Fruit fly (Drosophila melanogaster) whole organism, larva: Measurements from ENCODE around the gene Fkbp59.
A peak's percentile ranks its signal among the peaks of the same experiment; 100 is the strongest.

ENCODE experiments used
- noc ChIP-seq: fragments of 200-800 bp; sonication (Bioruptor generic); optimal IDR thresholded peaks from 3 replicates; lab custom pipeline; 2019; ENCODE audit warnings: missing biosample characterization, mild to moderate bottlenecking, missing genetic modification characterization, moderate library complexity

Gene Fkbp59

DNA sequence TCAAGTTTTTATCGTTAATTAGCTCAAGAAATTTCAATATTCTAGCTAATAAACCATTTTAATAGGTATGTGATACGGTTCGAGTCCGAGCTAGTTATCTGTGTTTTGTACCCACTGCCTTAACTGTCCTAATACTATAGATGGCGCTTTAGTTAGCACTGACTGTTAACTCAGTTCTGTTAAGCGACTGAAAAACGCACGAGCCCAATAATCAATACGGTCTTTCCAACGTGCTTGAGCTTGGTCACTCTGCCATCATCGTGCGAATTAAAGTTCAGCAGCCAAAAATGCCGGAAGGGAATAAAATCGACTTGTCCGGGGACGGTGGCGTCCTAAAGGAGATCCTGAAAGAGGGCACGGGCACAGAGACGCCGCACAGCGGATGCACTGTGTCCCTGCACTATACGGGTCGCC lies at the start of gene Fkbp59:
Gene Fkbp59, plus strand, starts transcription at position 150 of the 414 bp plus-strand sequence.
- TF ChIP-seq noc (tag; lab: Kevin White, UChicago), result no peak

DNA sequence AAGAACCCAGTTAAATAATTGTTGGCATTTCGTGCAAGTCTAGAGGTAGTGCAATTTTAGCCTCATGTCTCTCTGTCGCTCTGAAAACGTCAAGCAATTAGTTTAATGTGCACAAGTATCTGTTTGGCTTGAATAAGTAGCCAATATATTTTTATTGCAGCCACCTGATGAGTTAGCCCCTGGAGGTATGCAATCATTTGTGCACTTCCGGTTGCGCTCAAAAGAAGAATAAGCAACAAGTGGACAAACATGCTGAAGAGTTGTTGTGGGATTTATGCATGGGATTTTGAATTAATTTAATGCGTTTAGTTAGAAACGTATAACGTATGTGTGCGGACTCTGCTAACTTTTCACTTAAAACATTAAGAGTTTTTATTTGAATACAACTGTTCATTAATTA lies 37.0 kb upstream of the Fkbp59 start:
- no peak for TF ChIP-seq noc (tag; lab: Kevin White, UChicago)

DNA sequence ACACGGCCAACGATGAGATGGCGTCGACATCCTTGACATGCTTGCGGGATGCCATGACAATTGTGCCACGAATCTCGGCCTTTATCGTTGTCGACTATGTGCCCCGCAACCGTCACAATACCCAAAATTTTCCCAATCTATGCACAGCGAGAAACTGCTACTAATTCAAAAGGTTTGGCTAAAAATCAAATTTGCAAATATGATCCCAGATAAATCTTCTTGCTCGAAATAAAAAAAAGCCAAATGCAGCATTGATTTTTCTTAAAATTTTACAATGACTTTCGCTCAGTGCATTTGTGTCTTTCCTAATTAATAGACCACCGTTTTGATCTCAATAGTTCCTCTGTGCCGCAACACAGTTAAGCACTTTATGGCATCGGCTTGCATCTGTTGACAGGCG lies 24.8 kb upstream of the Fkbp59 start:
- TF ChIP-seq noc (tag; lab: Kevin White, UChicago), result no peak

DNA sequence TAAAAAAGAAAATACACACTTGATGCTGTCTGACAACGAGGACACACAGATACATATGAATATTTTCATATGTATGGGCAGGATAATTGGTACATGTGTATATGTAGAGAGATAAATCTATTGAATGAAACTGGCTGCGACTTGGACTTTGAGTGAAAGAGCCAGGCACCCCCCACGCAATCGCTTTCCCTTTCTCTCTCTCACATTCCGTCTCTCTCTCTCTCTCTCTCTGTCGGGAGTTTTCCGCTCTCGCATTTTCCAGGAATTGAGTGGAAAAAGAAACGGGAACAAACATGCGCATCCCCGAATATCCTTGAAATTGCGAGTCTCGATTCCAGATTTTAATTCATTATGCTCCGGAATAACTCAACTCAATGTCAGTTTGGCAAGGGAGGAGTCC lies 24.3 kb upstream of the Fkbp59 start:
- no peak for TF ChIP-seq noc (tag; lab: Kevin White, UChicago)

DNA sequence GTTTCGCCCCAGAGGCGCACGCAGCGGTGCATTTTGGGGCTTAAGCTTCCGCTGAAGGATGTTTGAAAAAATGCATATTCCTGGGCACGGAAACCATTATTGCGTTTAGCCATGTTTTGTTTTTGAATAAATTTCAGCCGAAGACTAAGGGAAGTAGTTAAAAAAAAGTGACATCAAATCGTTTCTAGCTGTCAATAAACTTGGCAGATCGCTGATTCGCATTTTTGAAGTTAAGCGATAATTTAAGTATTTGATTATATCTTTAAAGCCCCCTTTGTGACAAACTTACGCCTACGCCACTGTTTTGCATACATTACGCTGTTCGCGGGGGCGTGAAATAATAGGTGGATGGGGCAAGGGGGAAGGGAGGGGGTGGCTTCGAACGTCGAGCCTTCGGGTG lies 23.5 kb upstream of the Fkbp59 start:
- peak; percentile 16 for TF ChIP-seq noc (tag; lab: Kevin White, UChicago)

DNA sequence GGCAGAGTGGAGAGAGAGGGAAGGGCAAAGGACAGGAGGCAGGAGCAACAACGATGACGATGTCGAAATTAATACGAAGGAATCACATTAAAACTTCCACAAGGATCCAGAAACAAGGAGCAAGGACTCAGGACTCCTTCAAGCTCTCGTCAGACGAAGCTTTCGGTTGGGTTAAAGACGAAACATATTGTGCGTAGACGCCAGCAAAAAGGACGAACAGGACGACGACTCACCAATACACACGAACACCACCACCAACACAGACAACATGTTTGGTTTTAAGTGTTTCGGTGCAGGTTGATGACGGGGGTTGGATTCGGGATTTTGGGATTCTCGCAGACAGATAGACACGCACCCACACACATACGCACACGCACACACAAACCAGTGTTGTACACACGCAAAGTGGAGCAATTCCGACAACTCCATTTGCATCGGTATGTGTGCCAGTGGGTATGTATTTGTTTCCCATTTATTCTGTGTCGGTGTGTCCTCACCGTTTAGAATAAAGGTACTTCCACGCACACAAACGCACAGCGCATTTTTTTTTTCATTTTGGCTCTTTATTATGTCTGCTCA lies 5.3 kb upstream of the Fkbp59 start:
- no peak for TF ChIP-seq noc (tag; lab: Kevin White, UChicago)

DNA sequence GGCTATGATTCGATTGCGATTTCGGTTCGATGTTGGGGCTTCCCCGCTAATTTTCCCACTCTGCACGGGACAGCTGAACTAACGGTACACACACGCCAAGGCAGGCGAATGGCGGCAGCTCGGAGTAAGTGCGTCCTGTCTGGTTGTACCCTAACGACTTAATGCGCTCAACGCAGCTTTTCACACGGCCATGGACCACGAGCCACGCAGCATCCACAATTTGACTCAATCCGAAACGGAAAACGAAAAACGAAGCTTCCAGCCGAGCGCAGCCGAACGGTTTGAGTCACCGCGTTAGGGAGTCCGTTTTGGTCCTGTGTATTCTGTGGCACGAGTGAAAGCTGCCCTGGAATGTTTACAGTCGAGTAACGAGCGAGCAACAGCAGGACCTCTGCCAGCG lies 1.7 kb upstream of the Fkbp59 start, which contains the start of gene nAChRalpha6:
Gene nAChRalpha6, minus strand, starts transcription at position 165 of the 400 bp plus-strand sequence.
- no peak for TF ChIP-seq noc (tag; lab: Kevin White, UChicago)

DNA sequence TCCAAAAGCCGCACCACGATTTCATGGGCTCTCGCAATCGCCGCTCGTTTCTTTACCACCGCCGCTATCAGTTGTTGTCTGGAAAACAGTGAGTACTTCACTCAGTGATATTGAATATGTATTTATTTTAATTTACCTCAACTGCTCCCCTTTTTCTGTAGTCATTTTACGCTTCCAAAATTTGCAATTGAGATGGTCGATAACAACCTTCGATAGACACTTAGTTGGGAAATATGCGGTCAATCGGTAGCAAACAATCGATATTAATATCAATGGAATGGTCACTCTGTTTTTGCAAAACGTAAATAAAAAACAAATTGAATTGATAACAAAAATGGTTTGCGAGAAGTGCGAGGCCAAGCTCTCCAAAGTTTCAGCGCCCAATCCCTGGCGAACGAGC lies 2.8 kb downstream of the Fkbp59 start, which contains the start of the genes CG34183 and CG4537:
Gene CG34183, minus strand, starts transcription at position 197 of the 400 bp plus-strand sequence.
Gene CG4537, plus strand, starts transcription at position 310 of the 400 bp plus-strand sequence.
- TF ChIP-seq noc (tag; lab: Kevin White, UChicago), result no peak

DNA sequence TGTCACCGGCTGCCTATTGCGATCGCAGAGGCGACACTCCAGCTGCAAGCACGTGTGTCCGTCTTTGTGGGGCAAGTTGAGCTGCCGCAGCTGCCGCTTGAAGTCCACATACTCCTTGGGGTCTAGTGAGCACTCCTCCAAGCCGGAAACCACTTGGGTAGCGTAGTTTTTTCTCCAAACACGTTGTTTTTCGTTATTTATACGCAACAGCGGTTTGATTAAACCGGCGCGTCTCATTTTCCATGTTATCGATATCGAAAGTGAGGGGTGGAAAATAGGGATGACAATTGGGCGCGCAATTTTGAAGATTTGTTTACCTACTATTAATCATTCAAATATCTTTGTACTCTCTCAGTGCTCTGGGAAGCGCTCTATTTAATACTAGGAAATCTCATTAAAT lies 5.4 kb downstream of the Fkbp59 start, which contains the start of gene mtDNA-helicase:
Gene mtDNA-helicase, minus strand, starts transcription at position 264 of the 400 bp plus-strand sequence.
- no peak for TF ChIP-seq noc (tag; lab: Kevin White, UChicago)

DNA sequence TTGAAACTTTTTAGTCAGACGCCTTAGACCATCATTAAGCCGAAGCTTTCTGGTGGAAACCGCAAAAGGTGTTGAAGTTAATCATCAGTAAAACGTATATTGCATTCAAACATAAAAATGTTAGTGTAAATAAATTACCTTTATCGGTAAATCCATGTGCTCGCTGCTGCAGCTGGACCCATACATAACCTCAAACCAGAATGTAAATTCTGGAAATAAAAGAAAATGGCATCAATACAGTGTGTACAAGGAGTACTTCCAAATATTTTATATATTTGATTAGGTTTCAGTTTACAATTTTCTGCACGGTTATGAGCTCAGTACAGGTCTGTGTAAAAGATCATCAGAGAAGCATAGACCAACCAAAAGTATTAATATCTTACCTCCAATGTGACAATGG lies 6.4 kb downstream of the Fkbp59 start:
- no peak for TF ChIP-seq noc (tag; lab: Kevin White, UChicago)

DNA sequence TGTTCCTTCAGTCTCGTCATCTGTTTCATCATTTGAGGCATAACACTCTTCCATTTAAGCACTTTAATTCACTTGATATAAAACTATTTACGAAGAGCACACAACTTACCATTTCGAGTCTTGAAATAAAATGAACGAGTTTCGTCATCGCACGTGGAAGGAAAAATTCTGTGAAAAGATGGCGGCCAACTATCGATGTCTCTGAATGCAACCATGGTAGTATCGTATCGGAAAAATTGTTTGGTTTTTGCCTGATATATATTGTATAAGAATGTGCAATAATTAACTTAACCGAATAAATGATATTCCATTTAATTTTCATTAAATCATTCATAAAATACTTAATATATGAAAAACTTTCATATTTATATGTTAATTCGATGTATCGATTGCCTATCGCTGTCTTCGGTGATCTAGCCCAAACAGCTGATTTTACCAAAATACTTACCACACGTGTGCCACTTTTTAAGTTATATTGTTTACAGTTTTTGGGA lies 7.1 kb downstream of the Fkbp59 start, which contains the start of gene Bka:
Gene Bka, plus strand, starts transcription at position 417 of the 494 bp plus-strand sequence.
- TF ChIP-seq noc (tag; lab: Kevin White, UChicago), result peak; percentile 52

DNA sequence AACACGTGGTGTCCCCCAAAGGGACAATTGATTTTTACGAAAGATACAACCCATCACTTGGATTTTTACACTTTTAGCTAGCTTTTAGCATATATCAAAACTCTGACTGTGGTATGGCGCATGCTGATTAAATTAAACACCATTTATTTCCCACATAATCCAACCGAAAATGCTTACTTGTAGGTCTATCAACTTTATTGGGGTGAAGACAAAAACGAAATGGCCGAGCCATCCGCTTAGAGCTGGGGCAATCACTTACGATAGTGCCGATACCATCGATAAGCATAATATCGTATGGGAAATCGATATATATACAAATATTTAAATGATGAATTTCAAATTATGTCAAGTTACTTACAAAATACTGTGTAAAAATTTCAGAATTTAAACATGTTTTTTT lies 9.5 kb downstream of the Fkbp59 start, which contains the start of gene RpS2:
Gene RpS2, minus strand, starts transcription at position 257 of the 400 bp plus-strand sequence.
- peak; percentile 20 for TF ChIP-seq noc (tag; lab: Kevin White, UChicago)

DNA sequence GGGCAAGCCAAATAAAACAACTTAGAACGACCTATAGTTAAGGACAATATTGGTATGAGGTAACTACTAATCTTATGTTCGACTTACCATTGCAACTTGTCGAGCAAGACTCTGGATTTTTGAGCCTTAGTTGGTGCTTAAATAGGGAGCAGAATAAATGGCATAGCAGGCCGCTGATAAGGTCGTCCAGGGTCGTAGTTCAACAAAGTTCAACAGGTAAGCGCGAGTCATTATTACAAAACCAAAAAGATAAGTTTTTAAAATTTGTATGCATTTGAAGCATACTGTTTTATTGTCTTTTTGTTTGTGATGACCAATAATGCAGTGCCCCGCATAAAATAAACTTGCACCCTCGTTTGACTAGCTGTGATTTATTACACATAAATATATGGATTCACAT lies 15.2 kb downstream of the Fkbp59 start, which contains the start of gene Muc30E:
Gene Muc30E, minus strand, starts transcription at position 101 of the 400 bp plus-strand sequence.
- no peak for TF ChIP-seq noc (tag; lab: Kevin White, UChicago)

DNA sequence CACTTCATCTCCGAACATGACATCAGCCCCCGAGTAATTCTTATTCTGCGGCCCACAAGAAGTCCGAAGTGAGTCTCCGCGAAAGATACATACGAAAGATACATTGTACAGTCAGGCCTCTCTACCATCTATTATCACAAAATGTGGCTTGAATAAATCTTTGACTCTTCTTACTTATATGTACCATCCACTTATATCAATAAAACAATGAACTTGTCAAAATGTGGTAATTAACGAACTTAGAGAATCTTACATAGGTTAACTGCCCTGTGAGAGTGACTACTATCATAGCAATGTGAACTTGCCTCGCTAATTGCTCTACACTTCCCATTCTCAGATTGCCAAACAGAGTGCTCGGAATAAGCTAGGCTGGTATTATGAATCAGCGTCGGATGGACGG lies 18.8 kb downstream of the Fkbp59 start:
- TF ChIP-seq noc (tag; lab: Kevin White, UChicago), result no peak

DNA sequence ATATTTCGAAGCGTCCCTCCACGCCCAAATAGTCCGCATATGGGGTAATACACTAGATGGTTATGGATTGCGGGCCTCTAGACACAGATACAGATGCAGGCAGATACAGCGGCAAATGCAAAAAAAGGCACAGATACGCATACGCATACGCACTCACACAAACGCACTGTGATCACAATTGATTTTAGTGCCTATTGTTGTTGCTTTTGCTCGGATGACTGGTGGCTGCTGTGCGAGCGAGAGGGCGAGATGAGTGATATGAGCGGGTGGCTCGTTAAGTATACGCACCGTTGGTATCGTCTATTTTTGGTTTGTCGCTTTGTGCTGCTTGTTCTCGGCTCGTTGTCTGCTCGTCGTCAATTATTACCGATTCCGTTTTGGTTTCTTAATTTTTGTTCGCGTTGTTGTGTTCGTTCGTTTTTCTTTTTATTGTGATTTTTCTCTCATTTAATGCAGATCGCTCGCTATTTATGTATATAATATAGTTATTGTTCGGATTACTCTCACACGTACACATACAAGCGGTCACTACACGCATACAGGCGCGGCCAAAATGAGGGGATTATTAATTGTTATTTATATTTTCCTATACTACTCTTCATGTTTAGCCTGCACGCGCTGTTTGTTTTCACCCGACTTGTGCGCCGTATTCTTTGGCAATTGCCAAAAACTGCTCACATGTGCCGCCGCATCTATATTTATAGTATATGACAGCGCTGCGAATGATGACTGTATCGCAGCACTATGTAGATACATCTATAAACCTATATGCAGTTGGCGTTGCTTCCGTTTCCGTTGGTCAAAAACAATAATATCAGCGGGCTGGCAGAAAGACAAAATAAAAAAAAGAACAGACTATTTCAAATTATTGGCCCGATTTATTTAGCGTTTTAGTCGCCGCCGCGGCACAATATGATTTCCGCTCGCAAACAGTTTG lies 19.8 kb downstream of the Fkbp59 start:
- TF ChIP-seq noc (tag; lab: Kevin White, UChicago), result no peak

DNA sequence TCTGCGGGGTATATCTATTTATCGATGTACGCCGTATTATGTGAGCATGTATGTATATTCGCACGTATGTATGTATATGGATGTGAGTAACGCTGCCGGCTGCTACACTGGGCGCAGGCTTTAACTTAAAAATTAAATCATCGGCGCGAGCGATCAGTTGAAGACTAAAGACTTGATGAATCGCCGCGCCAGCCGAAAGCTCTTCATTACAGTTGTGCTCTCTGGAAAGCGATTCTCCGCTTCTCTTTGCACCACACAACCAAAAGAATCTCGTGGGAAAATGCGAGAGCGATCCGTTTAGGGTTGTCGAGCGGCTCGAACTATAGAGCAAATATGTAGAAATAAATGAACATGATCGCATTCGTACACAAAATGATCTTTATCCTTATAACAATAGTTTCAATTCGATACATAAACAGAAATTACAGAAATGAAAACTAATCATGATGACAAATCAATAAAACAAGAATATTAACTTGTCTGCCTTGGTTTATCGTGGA lies 20.7 kb downstream of the Fkbp59 start, which contains the start of gene CG13124:
Gene CG13124, minus strand, starts transcription at position 166 of the 500 bp plus-strand sequence.
- TF ChIP-seq noc (tag; lab: Kevin White, UChicago), result no peak
